Fruit fly (Drosophila melanogaster): ENCODE data around the gene Eip75B.

- no peak for TF ChIP-seq CG8478 (optimal IDR thresholded peaks at IDR 0.05)
- no peak for TF ChIP-seq CTCF (optimal IDR thresholded peaks at IDR 0.05)
Observed at dm6 chr3L:17925180-17925753, 139.2 kb downstream of the Eip75B start.
